Fruit fly (Drosophila melanogaster) whole organism, embryonic: ENCODE measurements around the gene CG33946.

ENCODE experiments used
- Atf3 ChIP-seq: fragments of 200-800 bp; sonication (Bioruptor generic); optimal IDR thresholded peaks from 3 replicates; lab custom pipeline; 2016; ENCODE audit warnings: missing biosample characterization, missing genetic modification characterization
- CG12391 ChIP-seq: fragments of 200-800 bp; sonication (Bioruptor generic); optimal IDR thresholded peaks from 3 replicates; lab custom pipeline; 2018; ENCODE audit warnings: missing biosample characterization, mild to moderate bottlenecking, missing genetic modification characterization, moderate library complexity
- CG15269 ChIP-seq: fragments of 200-800 bp; sonication (Bioruptor generic); optimal IDR thresholded peaks from 2 replicates; lab custom pipeline; 2018; ENCODE audit warnings: missing biosample characterization, mild to moderate bottlenecking, missing genetic modification characterization, moderate library complexity
- CG15514 ChIP-seq: fragments of 200-800 bp; sonication (Bioruptor generic); optimal IDR thresholded peaks from 3 replicates; lab custom pipeline; 2017; ENCODE audit warnings: missing biosample characterization, missing genetic modification characterization, mild to moderate bottlenecking, moderate library complexity, missing genetic modification reagents
- CG16779 ChIP-seq: fragments of 200-800 bp; sonication (Bioruptor generic); IDR thresholded peaks from 2 replicates; pipeline ENCODE4 v1.3.6; 2022; ENCODE audit warnings: missing biosample characterization, missing genetic modification characterization
- CG16863 ChIP-seq: fragments of 200-800 bp; sonication (Bioruptor generic); optimal IDR thresholded peaks from 3 replicates; lab custom pipeline; 2016; ENCODE audit warnings: missing biosample characterization, missing genetic modification characterization
- CG17385 ChIP-seq: fragments of 200-800 bp; sonication (Bioruptor generic); optimal IDR thresholded peaks from 3 replicates; lab custom pipeline; 2018; ENCODE audit warnings: missing biosample characterization, mild to moderate bottlenecking, missing genetic modification characterization
- CG17568 ChIP-seq: fragments of 200-800 bp; sonication (Bioruptor generic); optimal IDR thresholded peaks from 2 replicates; lab custom pipeline; 2018; ENCODE audit warnings: missing biosample characterization, mild to moderate bottlenecking, missing genetic modification characterization, moderate library complexity
- CG17829 ChIP-seq: fragments of 200-800 bp; optimal IDR thresholded peaks from 2 replicates; lab custom pipeline; 2019; ENCODE audit warnings: missing biosample characterization, mild to moderate bottlenecking, missing genetic modification characterization, moderate library complexity
- CG17912 ChIP-seq: fragments of 200-800 bp; sonication (Bioruptor generic); optimal IDR thresholded peaks from 2 replicates; lab custom pipeline; 2018; ENCODE audit warnings: missing biosample characterization, mild to moderate bottlenecking, missing genetic modification characterization
- CG18599 ChIP-seq: fragments of 200-800 bp; sonication (Bioruptor generic); optimal IDR thresholded peaks from 3 replicates; lab custom pipeline; 2017; ENCODE audit warnings: missing biosample characterization, missing genetic modification characterization, mild to moderate bottlenecking, moderate library complexity, missing genetic modification reagents
- CG2129 ChIP-seq: fragments of 200-800 bp; sonication (Bioruptor generic); IDR thresholded peaks from 2 replicates; pipeline ENCODE4 v1.3.6; 2022; ENCODE audit warnings: missing biosample characterization, missing genetic modification characterization; ENCODE audit not compliant: partially characterized antibody
- CG43689 ChIP-seq: fragments of 200-800 bp; sonication (Bioruptor generic); IDR thresholded peaks from 2 replicates; pipeline ENCODE4 v1.3.6; 2022; ENCODE audit warnings: missing biosample characterization, missing genetic modification characterization
- CG6689 ChIP-seq: fragments of 200-800 bp; sonication (Bioruptor generic); IDR thresholded peaks from 2 replicates; pipeline ENCODE4 v1.3.6; 2022; ENCODE audit warnings: missing biosample characterization, missing genetic modification characterization
- CG7839 ChIP-seq: fragments of 200-800 bp; sonication (Bioruptor generic); optimal IDR thresholded peaks from 3 replicates; lab custom pipeline; 2018; ENCODE audit warnings: missing biosample characterization, mild to moderate bottlenecking, missing genetic modification characterization, moderate library complexity
- CG7928 ChIP-seq: fragments of 200-800 bp; sonication (Bioruptor generic); optimal IDR thresholded peaks from 2 replicates; lab custom pipeline; 2017; ENCODE audit warnings: missing biosample characterization, mild to moderate bottlenecking, missing genetic modification characterization
- CG8765 ChIP-seq: fragments of 200-800 bp; sonication (Bioruptor generic); IDR thresholded peaks from 2 replicates; pipeline ENCODE4 v1.3.6; 2022; ENCODE audit warnings: missing biosample characterization, missing genetic modification characterization
- CG9437 ChIP-seq: fragments of 200-800 bp; sonication (Bioruptor generic); optimal IDR thresholded peaks from 2 replicates; lab custom pipeline; 2018; ENCODE audit warnings: missing biosample characterization, mild to moderate bottlenecking, missing genetic modification characterization
- D19A ChIP-seq: fragments of 200-800 bp; optimal IDR thresholded peaks from 3 replicates; lab custom pipeline; 2019; ENCODE audit warnings: missing biosample characterization, mild to moderate bottlenecking, missing genetic modification characterization, moderate library complexity
- Dad ChIP-seq: fragments of 200-800 bp; sonication (Bioruptor generic); optimal IDR thresholded peaks from 3 replicates; lab custom pipeline; 2016; ENCODE audit warnings: missing biosample characterization, missing genetic modification characterization
- Dp ChIP-seq: fragments of 200-800 bp; sonication (Bioruptor generic); optimal IDR thresholded peaks from 2 replicates; lab custom pipeline; 2018; ENCODE audit warnings: missing biosample characterization, mild to moderate bottlenecking, missing genetic modification characterization, moderate library complexity
- ERR ChIP-seq: fragments of 200-800 bp; sonication (Bioruptor generic); optimal IDR thresholded peaks from 2 replicates; lab custom pipeline; 2016; ENCODE audit warnings: missing biosample characterization, missing genetic modification characterization
- Fer2 ChIP-seq: fragments of 200-800 bp; sonication (Bioruptor generic); optimal IDR thresholded peaks from 2 replicates; lab custom pipeline; 2018; ENCODE audit warnings: missing biosample characterization, mild to moderate bottlenecking, missing genetic modification characterization, moderate library complexity
- Poxn ChIP-seq: fragments of 200-800 bp; sonication (Bioruptor generic); IDR thresholded peaks from 2 replicates; pipeline ENCODE4 v1.3.6; 2022; ENCODE audit warnings: missing biosample characterization, missing genetic modification characterization
- Six4 ChIP-seq: fragments of 200-800 bp; sonication (Bioruptor generic); optimal IDR thresholded peaks from 2 replicates; lab custom pipeline; 2016; ENCODE audit warnings: missing biosample characterization, missing genetic modification characterization
- Usf ChIP-seq: fragments of 200-800 bp; sonication (Bioruptor generic); optimal IDR thresholded peaks from 2 replicates; lab custom pipeline; 2017; ENCODE audit warnings: missing genotype, missing biosample characterization, missing genetic modification characterization
- Xbp1 ChIP-seq: fragments of 200-800 bp; sonication (Bioruptor generic); optimal IDR thresholded peaks from 3 replicates; lab custom pipeline; 2016; ENCODE audit warnings: missing biosample characterization, mild to moderate bottlenecking, missing genetic modification characterization
- al ChIP-seq: fragments of 200-800 bp; sonication (Bioruptor generic); IDR thresholded peaks from 2 replicates; pipeline ENCODE4 v1.3.6; 2022; ENCODE audit warnings: missing biosample characterization, missing genetic modification characterization
- ara ChIP-seq: fragments of 200-800 bp; sonication (Bioruptor generic); IDR thresholded peaks from 2 replicates; pipeline ENCODE4 v1.3.6; 2022; ENCODE audit warnings: missing biosample characterization, missing genetic modification characterization
- bbx ChIP-seq: fragments of 200-800 bp; sonication (Bioruptor generic); IDR thresholded peaks from 2 replicates; pipeline ENCODE4 v1.3.6; 2022; ENCODE audit warnings: missing biosample characterization, missing genetic modification characterization; ENCODE audit not compliant: partially characterized antibody
- br ChIP-seq: fragments of >200 bp; optimal IDR thresholded peaks from 2 replicates; lab custom pipeline; 2017
- dati ChIP-seq: fragments of 200-800 bp; sonication (Bioruptor generic); IDR thresholded peaks from 2 replicates; pipeline ENCODE4 v1.3.6; 2022; ENCODE audit warnings: missing biosample characterization, missing genetic modification characterization
- dysf ChIP-seq: fragments of 200-800 bp; sonication (Bioruptor generic); IDR thresholded peaks from 3 replicates; pipeline ENCODE4 v1.3.6; 2022; ENCODE audit warnings: missing biosample characterization, missing genetic modification characterization
- emc ChIP-seq: fragments of 200-800 bp; sonication (Bioruptor generic); optimal IDR thresholded peaks from 2 replicates; lab custom pipeline; 2016; ENCODE audit warnings: missing biosample characterization, missing genetic modification characterization
- en ChIP-seq: fragments of 200-800 bp; sonication (Bioruptor generic); optimal IDR thresholded peaks from 2 replicates; lab custom pipeline; 2016; ENCODE audit warnings: missing biosample characterization, missing genetic modification characterization
- esg ChIP-seq: fragments of 200-800 bp; sonication (Bioruptor generic); conservative IDR thresholded peaks from 2 replicates; pipeline ENCODE4 v1.3.6; 2022; ENCODE audit warnings: missing biosample characterization, missing genetic modification characterization
- fd96Cb ChIP-seq: fragments of 200-800 bp; sonication (Bioruptor generic); optimal IDR thresholded peaks from 2 replicates; lab custom pipeline; 2018; ENCODE audit warnings: missing biosample characterization, mild to moderate bottlenecking, missing genetic modification characterization, moderate library complexity
- fu2 ChIP-seq: fragments of 200-800 bp; sonication (Bioruptor generic); optimal IDR thresholded peaks from 2 replicates; lab custom pipeline; 2016; ENCODE audit warnings: missing biosample characterization, missing genetic modification characterization
- grau ChIP-seq: fragments of 200-800 bp; optimal IDR thresholded peaks from 3 replicates; lab custom pipeline; 2019; ENCODE audit warnings: missing biosample characterization, mild to moderate bottlenecking, missing genetic modification characterization, moderate library complexity
- h ChIP-seq: fragments of >200 bp; optimal IDR thresholded peaks from 2 replicates; lab custom pipeline; 2017
- jumu ChIP-seq: fragments of 200-800 bp; sonication (Bioruptor generic); optimal IDR thresholded peaks from 3 replicates; lab custom pipeline; 2016; ENCODE audit warnings: missing biosample characterization, missing genetic modification characterization
- kah ChIP-seq: fragments of 200-800 bp; sonication (Bioruptor generic); optimal IDR thresholded peaks from 2 replicates; lab custom pipeline; 2018; ENCODE audit warnings: missing biosample characterization, mild to moderate bottlenecking, missing genetic modification characterization
- kni ChIP-seq: fragments of 200-800 bp; sonication (Bioruptor generic); optimal IDR thresholded peaks from 3 replicates; lab custom pipeline; 2017; ENCODE audit warnings: mild to moderate bottlenecking, missing biosample characterization, missing genetic modification reagents, missing genetic modification characterization
- lbe ChIP-seq: fragments of 200-800 bp; sonication (Bioruptor generic); optimal IDR thresholded peaks from 2 replicates; lab custom pipeline; 2016; ENCODE audit warnings: missing biosample characterization, mild to moderate bottlenecking, missing genetic modification characterization
- pita ChIP-seq: fragments of 200-800 bp; sonication (Bioruptor generic); optimal IDR thresholded peaks from 2 replicates; lab custom pipeline; 2017; ENCODE audit warnings: missing biosample characterization, mild to moderate bottlenecking, missing genetic modification characterization
- ro ChIP-seq: fragments of 200-800 bp; sonication (Bioruptor generic); IDR thresholded peaks from 2 replicates; pipeline ENCODE4 v1.3.6; 2022; ENCODE audit warnings: missing biosample characterization, missing genetic modification characterization
- tin ChIP-seq: fragments of 200-800 bp; sonication (Bioruptor generic); optimal IDR thresholded peaks from 3 replicates; lab custom pipeline; 2016; ENCODE audit warnings: missing biosample characterization, missing genetic modification characterization
- toy ChIP-seq: fragments of 200-800 bp; sonication (Bioruptor generic); IDR thresholded peaks from 2 replicates; pipeline ENCODE4 v1.3.6; 2022; ENCODE audit warnings: missing biosample characterization, missing genetic modification characterization
- zfh2 ChIP-seq: fragments of 200-800 bp; sonication (Bioruptor generic); optimal IDR thresholded peaks from 2 replicates; lab custom pipeline; 2016; ENCODE audit warnings: missing biosample characterization, missing genetic modification characterization

CG33946 gene

DNA sequence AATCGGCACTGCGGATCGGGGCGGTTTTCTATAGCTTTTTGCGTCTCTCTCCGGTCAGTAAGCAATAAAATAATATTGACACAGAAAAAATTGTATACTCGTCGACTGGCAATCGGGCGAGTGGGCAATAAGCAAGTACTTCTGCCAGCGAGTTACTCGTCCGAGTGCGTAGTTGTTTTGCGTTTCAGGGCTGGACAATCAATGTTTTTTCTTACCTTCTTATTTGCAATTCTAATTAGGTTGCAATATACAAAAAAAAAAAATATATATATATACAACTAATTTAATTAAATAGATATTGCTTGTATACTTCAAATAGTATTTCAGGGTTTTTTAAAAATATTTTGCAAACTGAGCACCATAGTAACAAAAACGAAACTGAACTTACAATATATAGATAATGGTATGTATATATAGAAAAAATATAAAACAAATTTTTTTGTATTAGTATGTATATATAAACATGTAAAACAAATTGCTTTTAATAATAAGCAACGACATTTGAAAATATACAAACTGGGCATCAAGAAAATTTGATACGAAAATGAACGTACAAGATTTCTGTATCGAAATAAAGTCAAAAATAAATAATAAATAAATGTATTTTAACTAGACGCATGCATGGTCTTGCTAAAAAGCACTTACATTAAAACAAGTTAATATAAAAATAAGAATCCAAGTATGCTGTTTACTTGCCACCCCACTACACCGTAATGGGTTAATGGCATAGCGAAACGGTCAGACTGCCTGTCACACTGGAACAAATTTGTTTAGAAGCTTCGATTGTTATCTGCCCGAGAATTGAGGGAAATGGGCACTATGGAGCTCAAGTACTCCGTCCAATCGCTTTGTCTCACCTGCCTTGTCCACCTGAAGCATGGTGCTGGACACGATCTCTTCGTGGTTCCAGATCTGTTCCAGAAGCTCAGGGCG lies 31.1 kb upstream of the CG33946 start, which contains the start of the genes D19A and CG7386 (continued):
- peak; percentile 9 for TF ChIP-seq fu2 (GFP tag; lab: Kevin White, UChicago)
- TF ChIP-seq CG15514: peak; percentile 76
- TF ChIP-seq CG17385: peak; percentile 28
- TF ChIP-seq Atf3 (GFP tag; lab: Kevin White, UChicago): no peak
- TF ChIP-seq CG43689: 0 out of 2 replicates have a peak, but pooled peaks have one; percentile 9
- peak; percentile 80 for TF ChIP-seq D19A (tag; lab: Kevin White, UChicago)
- peak; percentile 49 for TF ChIP-seq grau (tag; lab: Kevin White, UChicago)
- TF ChIP-seq CG7928 (GFP tag; lab: Kevin White, UChicago): peak; percentile 89
- TF ChIP-seq kni (GFP tag; lab: Kevin White, UChicago): no peak
- TF ChIP-seq tin (GFP tag; lab: Kevin White, UChicago): peak; percentile 43
- TF ChIP-seq CG8765 (GFP tag; lab: Robert Waterston, UW): no peak
- peak; percentile 2 for TF ChIP-seq ERR (GFP tag; lab: Kevin White, UChicago)
- no peak for TF ChIP-seq Dad
- TF ChIP-seq bbx (GFP tag; lab: Robert Waterston, UW): 0 out of 2 replicates have a peak, but pooled peaks have one; percentile 36
- TF ChIP-seq CG9437 (GFP tag; lab: Kevin White, UChicago): peak; percentile 21
- no peak for TF ChIP-seq pita (GFP tag; lab: Kevin White, UChicago)
- peak; percentile 64 for TF ChIP-seq CG17829 (tag; lab: Kevin White, UChicago)
- TF ChIP-seq Six4: no peak
- 0 out of 2 replicates have a peak, but pooled peaks have one; percentile 20 for TF ChIP-seq CG16779 (GFP tag; lab: Robert Waterston, UW)
- peak; percentile 32 for TF ChIP-seq CG16863 (GFP tag; lab: Kevin White, UChicago)
- TF ChIP-seq CG18599 (GFP tag; lab: Kevin White, UChicago): peak; percentile 43
- peak; percentile 11 for TF ChIP-seq Fer2
- TF ChIP-seq h (lab: Kevin White, UChicago): no peak
- peak; percentile 19 for TF ChIP-seq emc (GFP tag; lab: Kevin White, UChicago)
- no peak for TF ChIP-seq ro
- TF ChIP-seq en (GFP tag; lab: Kevin White, UChicago): no peak
- TF ChIP-seq esg (GFP tag; lab: Robert Waterston, UW): no peak; the same call in none of the 2 replicates
- TF ChIP-seq Xbp1 (GFP tag; lab: Kevin White, UChicago): peak; percentile 67
- peak; percentile 2 for TF ChIP-seq lbe (GFP tag; lab: Kevin White, UChicago)
- peak; percentile 22 for TF ChIP-seq fd96Cb (tag; lab: Kevin White, UChicago)
- TF ChIP-seq Dp (GFP tag; lab: Kevin White, UChicago): no peak
- TF ChIP-seq CG6689 (GFP tag; lab: Robert Waterston, UW): peak; percentile 75
- peak; percentile 61 for TF ChIP-seq CG7839 (tag; lab: Kevin White, UChicago)
- no peak for TF ChIP-seq CG17568 (GFP tag; lab: Kevin White, UChicago)
- peak; percentile 37 for TF ChIP-seq jumu (GFP tag; lab: Kevin White, UChicago)
- TF ChIP-seq dysf (GFP tag; lab: Robert Waterston, UW): peak; percentile 66
- TF ChIP-seq toy (GFP tag; lab: Robert Waterston, UW): 0 out of 2 replicates have a peak, but pooled peaks have one; percentile 33
- no peak for TF ChIP-seq Usf (GFP tag; lab: Kevin White, UChicago)
- TF ChIP-seq al (GFP tag; lab: Robert Waterston, UW): peak; percentile 49
- no peak for TF ChIP-seq CG2129
- peak; percentile 73 for TF ChIP-seq CG12391 (tag; lab: Kevin White, UChicago)
- TF ChIP-seq zfh2 (GFP tag; lab: Kevin White, UChicago): peak; percentile 59
- TF ChIP-seq Poxn (GFP tag; lab: Robert Waterston, UW): no peak
- no peak for TF ChIP-seq dati
- peak; percentile 65 for TF ChIP-seq CG15269 (tag; lab: Kevin White, UChicago)
- peak; percentile 32 for TF ChIP-seq kah (GFP tag; lab: Kevin White, UChicago)
- peak; percentile 33; the same call in 1 of the 2 replicates for TF ChIP-seq ara (GFP tag; lab: Robert Waterston, UW)
- TF ChIP-seq br (lab: Kevin White, UChicago): no peak
- TF ChIP-seq CG17912: no peak
